Worm (Caenorhabditis elegans) whole organism, L4/young adult: ENCODE results near the gene ZK856.6.

Experiments used
- W03F9.2 ChIP-seq: fragments of 150-350 bp; optimal IDR thresholded peaks from 2 replicates; lab custom pipeline; 2014; ENCODE audit warnings: missing biosample characterization, missing genetic modification characterization
- dao-5 ChIP-seq: sonication (generic microtip); optimal IDR thresholded peaks from 2 replicates; lab custom pipeline; 2016; ENCODE audit warnings: missing genotype, missing genetic modification characterization, moderate library complexity, missing compliant biosample characterization
- him-1 ChIP-seq: sonication (generic microtip); optimal IDR thresholded peaks from 2 replicates; lab custom pipeline; 2016; ENCODE audit warnings: missing genotype, missing genetic modification reagents, missing genetic modification characterization, missing compliant biosample characterization

The ZK856.6 gene

DNA sequence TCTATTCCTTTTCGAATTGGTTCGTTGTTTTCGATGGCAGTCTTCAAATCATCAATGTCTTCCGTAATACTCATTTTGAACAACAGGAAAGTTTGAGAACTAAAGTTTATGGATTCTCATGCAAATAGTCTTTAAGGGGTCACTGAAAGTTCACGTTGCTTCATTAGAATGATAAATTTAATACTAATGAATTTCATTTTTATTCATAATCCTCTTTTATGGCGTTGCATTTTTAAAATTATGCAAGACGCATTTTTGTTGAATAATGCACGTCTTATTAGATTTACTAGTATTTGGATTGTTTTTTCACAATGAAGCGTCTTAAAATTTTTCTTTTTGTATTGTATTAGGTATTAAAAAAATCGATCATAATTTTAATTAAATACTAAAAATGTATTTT lies 44.6 kb downstream of the ZK856.6 start, which contains the start of gene C12D8.9:
C12D8.9 (minus strand) TSS at position 101 of the 400 bp plus-strand sequence.
- TF ChIP-seq W03F9.2 (tag; lab: Kevin White, UChicago) (no peak), dao-5 (tag; lab: Kevin White, UChicago) (no peak), him-1 (tag; lab: Kevin White, UChicago) (no peak)

DNA sequence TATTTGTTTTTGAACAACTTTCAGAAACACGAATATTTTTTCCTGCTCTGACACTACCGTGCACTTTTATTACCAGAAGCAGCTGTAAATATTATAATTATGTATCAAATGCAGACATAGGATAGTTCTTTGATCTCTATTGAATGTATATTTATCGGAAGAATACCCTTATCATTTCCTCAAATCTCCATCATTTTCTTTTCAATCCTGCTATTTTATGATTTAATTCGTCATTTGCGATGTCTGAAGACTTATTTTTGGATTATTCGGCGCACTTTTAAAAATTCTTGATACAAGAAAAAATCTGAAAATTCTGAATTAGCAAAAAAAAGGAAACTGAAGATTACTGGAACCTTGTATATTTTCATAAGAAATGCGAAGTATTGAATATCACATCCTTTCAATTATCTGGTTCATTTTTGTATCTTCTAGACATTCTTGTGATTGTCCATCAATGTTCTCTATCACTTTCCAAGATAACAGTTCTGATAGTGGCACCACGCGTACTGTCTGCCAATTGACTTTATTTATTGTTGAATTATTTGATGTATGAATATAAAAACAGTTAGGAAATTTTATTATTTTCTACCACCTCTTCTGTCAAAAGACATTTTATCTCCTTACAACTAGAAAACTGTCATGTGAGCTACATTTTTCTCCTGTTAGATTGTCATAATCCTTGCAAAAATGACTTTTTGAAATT lies 45.7 kb downstream of the ZK856.6 start:
- TF ChIP-seq him-1 (tag; lab: Kevin White, UChicago): no peak
- TF ChIP-seq dao-5 (tag; lab: Kevin White, UChicago): no peak
- no peak for TF ChIP-seq W03F9.2 (tag; lab: Kevin White, UChicago)

DNA sequence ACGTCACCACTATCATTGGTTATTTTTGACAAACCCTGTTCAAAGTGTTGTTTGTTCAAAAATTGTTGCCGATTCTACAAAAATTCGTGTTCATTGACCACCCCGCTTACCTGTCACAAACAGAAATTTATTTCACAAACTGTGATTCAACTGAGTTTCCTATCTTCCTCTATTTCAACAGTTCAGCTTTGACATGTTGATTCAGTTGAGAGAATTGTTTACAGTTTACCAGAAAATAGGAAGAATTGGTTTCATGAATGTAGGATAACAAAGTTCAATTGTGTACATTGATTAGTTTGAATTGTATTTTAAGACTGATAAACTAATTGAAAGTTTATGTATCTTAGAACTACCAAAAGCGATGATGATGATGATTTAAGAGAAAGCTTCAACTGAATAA lies 47.1 kb downstream of the ZK856.6 start:
- no peak for TF ChIP-seq dao-5 (tag; lab: Kevin White, UChicago)
- no peak for TF ChIP-seq W03F9.2 (tag; lab: Kevin White, UChicago)
- TF ChIP-seq him-1 (tag; lab: Kevin White, UChicago): no peak

DNA sequence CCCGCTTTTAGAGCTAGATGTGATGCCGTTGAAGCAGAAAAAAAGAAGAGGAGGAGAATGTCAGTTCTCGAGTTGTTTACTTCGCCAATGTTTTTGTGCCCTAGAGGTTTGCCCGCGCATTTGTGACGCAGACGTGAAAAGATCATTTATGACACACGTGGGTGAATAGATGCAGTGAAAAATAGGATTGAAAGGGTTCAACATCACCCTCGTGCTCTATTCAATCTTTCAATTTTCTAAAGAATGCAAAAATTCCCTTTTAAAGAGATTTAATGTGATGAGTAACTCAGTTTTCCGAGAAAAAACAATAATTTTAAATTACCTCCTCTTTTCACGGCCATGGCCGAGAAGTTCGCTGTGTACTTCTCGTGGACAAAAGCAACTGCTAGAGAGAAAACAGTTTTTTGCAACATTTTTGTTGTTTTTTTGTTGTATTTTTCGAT lies 48.0 kb downstream of the ZK856.6 start:
- no peak for TF ChIP-seq him-1 (tag; lab: Kevin White, UChicago)
- TF ChIP-seq W03F9.2 (tag; lab: Kevin White, UChicago): no peak
- no peak for TF ChIP-seq dao-5 (tag; lab: Kevin White, UChicago)

DNA sequence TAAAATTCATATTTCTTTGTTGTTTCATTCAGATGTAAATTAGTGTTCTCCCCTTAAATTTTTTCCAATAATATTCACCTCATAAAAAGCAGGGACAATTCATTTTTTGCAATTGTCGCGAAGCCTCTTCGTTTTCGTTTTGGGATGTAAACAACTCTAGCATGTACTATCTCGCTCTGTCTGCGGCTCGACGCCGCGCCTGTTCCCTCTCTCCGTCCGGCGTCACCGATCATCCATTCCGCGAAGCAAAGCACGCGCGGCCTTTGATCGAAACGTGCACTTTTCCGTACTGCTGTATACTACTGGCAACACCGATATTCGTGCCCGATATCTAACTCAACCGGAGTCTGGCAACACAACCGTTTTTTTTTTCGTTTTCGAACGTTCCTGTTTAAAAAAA lies 48.5 kb downstream of the ZK856.6 start:
- TF ChIP-seq W03F9.2 (tag; lab: Kevin White, UChicago): no peak
- TF ChIP-seq dao-5 (tag; lab: Kevin White, UChicago): no peak
- TF ChIP-seq him-1 (tag; lab: Kevin White, UChicago): no peak

DNA sequence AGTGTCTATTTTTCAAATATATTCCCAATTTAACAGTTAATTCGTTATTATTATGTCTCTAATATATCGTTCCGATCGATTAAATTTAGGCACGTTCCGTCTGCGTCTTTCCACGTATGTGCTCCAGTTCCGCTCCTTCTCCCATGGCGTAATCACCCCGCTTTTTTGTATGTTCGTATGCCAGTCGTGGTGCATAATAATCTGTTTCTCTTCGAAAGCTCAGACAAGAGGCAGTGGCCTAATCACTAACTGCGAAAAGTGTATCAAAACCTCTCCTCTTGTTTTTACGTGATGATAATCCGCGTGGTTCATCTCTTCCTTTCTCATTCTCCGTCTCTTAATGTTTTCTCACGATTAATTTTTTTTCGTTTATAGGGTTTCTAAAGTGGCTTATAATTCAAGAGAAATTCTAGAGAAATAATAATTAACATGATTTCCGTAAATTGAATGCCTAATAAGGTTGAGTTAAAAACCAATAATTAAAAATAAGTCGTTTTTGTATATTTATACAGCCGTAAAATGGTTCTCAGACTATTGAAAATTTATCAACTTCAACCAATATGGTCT lies 49.3 kb downstream of the ZK856.6 start:
- no peak for TF ChIP-seq dao-5 (tag; lab: Kevin White, UChicago)
- TF ChIP-seq W03F9.2 (tag; lab: Kevin White, UChicago): no peak
- no peak for TF ChIP-seq him-1 (tag; lab: Kevin White, UChicago)

DNA sequence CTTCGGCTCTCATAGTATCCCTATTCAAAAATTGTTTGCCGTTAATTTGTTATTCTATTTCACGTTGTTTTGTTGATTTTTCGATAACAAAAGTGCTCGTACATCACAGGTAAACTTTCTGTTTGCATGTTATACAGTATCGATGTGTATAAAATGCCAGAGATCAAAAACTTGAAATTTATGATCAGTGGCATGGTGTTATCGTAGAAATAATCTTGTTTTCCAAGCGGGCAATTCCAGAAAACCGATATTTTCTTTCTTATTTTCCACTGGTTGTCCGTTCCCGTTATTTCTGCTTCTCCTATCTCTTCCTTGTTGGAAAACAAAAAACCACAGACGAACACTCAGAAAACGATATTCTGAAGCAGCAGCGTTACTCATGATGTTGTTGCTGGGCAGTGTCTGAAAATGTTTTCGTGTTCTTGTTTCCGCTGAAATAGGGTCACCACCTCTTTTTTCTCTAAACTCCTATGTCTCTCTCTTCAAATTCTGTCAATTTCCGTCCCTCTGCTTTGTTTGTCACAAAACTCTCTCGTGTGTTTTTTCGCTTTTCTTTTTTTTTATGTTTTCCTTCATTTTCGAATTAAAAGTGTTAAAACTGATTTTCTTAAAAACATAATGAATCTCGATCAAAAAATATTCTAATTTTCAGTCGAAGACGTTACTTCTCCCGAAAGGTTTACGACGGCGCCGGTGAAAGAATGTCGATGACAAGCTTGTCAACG lies 49.9 kb downstream of the ZK856.6 start, which contains the start of gene akt-1:
akt-1 (plus strand) TSS at position 651 of the 725 bp plus-strand sequence.
- TF ChIP-seq him-1 (tag; lab: Kevin White, UChicago): no peak
- no peak for TF ChIP-seq W03F9.2 (tag; lab: Kevin White, UChicago)
- no peak for TF ChIP-seq dao-5 (tag; lab: Kevin White, UChicago)

DNA sequence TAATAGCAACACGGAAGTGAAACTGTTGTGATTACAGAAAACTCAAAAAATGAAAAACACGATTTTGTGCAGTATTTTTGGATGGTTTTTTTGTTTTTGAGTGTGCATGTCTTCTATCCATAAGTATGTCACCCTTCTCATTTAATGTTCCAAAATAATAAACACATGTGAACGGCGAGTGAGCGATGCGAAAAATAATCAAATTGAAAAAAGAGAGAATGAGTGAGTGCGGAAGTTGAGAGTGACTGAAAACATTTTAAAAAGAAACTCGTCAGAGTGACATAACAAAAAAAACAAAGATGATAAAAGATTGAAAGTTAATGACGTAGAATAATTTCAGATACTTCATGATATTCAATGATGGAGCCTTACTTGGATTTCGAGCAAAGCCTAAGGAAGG lies 51.0 kb downstream of the ZK856.6 start:
- TF ChIP-seq him-1 (tag; lab: Kevin White, UChicago) (no peak), W03F9.2 (tag; lab: Kevin White, UChicago) (no peak), dao-5 (tag; lab: Kevin White, UChicago) (no peak)
